Worm (Caenorhabditis elegans) whole organism, L2 larva: ENCODE measurements around the gene F46B3.15.

Experiments
- C34F6.9 ChIP-seq: fragments of 150-350 bp; optimal IDR thresholded peaks from 2 replicates; lab custom pipeline; 2014; ENCODE audit warnings: missing biosample characterization, missing genetic modification characterization
- F13H6.1 ChIP-seq: sonication (generic microtip); optimal IDR thresholded peaks from 2 replicates; lab custom pipeline; 2016; ENCODE audit warnings: missing genetic modification characterization, missing compliant biosample characterization
- R02D3.7 ChIP-seq: fragments of 150-350 bp; optimal IDR thresholded peaks from 2 replicates; lab custom pipeline; 2014; ENCODE audit warnings: missing biosample characterization, missing genetic modification characterization
- Y55F3AM.14 ChIP-seq: fragments of 200-800 bp; sonication (Bioruptor generic); optimal IDR thresholded peaks from 2 replicates; lab custom pipeline; 2018; ENCODE audit warnings: mild to moderate bottlenecking, missing genetic modification characterization, missing compliant biosample characterization
- ZK546.5 ChIP-seq: sonication (generic microtip); optimal IDR thresholded peaks from 2 replicates; lab custom pipeline; 2017; ENCODE audit warnings: missing biosample characterization, missing genetic modification characterization
- ama-1 ChIP-seq: fragments of 150-350 bp; optimal IDR thresholded peaks from 2 replicates; lab custom pipeline; 2018; ENCODE audit warnings: inconsistent platforms
- blmp-1 ChIP-seq: sonication (generic microtip); optimal IDR thresholded peaks from 2 replicates; lab custom pipeline; 2017; ENCODE audit warnings: missing genetic modification characterization, mild to moderate bottlenecking, missing compliant biosample characterization, antibody characterized with exemption, moderate library complexity; ENCODE audit not compliant: insufficient read depth
- ceh-16 ChIP-seq: fragments of 150-350 bp; optimal IDR thresholded peaks from 2 replicates; lab custom pipeline; 2014; ENCODE audit warnings: missing biosample characterization, missing genetic modification characterization
- crh-2 ChIP-seq: sonication (generic microtip); optimal IDR thresholded peaks from 2 replicates; lab custom pipeline; 2017; ENCODE audit warnings: missing biosample characterization, missing genetic modification characterization
- dmd-4 ChIP-seq: sonication (generic microtip); optimal IDR thresholded peaks from 2 replicates; lab custom pipeline; 2017; ENCODE audit warnings: missing biosample characterization, missing genetic modification characterization
- elt-1 ChIP-seq: fragments of 150-350 bp; optimal IDR thresholded peaks from 2 replicates; lab custom pipeline; 2014; ENCODE audit warnings: missing biosample characterization, missing genetic modification characterization
- elt-3 ChIP-seq: sonication (generic microtip); optimal IDR thresholded peaks from 2 replicates; lab custom pipeline; 2017; ENCODE audit warnings: missing biosample characterization, missing genetic modification characterization
- gmeb-1 ChIP-seq: fragments of 150-350 bp; optimal IDR thresholded peaks from 2 replicates; lab custom pipeline; 2014; ENCODE audit warnings: missing biosample characterization, missing genetic modification characterization
- lin-11 ChIP-seq: fragments of 150-350 bp; sonication (generic microtip); optimal IDR thresholded peaks from 2 replicates; lab custom pipeline; 2014; ENCODE audit warnings: missing biosample characterization, missing genetic modification characterization, inconsistent platforms, mixed read lengths
- lin-13 ChIP-seq: fragments of 150-350 bp; optimal IDR thresholded peaks from 2 replicates; lab custom pipeline; 2014; ENCODE audit warnings: missing biosample characterization, missing genetic modification reagents, missing genetic modification characterization
- mab-5 ChIP-seq: fragments of 150-350 bp; optimal IDR thresholded peaks from 2 replicates; lab custom pipeline; 2014; ENCODE audit warnings: missing biosample characterization, missing genetic modification characterization
- mbf-1 ChIP-seq: sonication (generic microtip); optimal IDR thresholded peaks from 2 replicates; lab custom pipeline; 2017; ENCODE audit warnings: missing biosample characterization, missing genetic modification characterization
- mdl-1 ChIP-seq, 2 experiments: fragments of 150-350 bp in 1 of 2; sonication (generic microtip) in 1 of 2; optimal IDR thresholded peaks; 2 replicates each; lab custom pipeline; 2017; ENCODE audit warnings: missing biosample characterization in 2 of 2, missing genetic modification characterization in 2 of 2
- nhr-10 ChIP-seq: sonication (generic microtip); optimal IDR thresholded peaks from 2 replicates; lab custom pipeline; 2017; ENCODE audit warnings: missing biosample characterization, missing genetic modification characterization
- nhr-11 ChIP-seq: fragments of 150-350 bp; optimal IDR thresholded peaks from 2 replicates; lab custom pipeline; 2014; ENCODE audit warnings: missing biosample characterization, missing genetic modification characterization
- nhr-12 ChIP-seq: fragments of 150-350 bp; optimal IDR thresholded peaks from 2 replicates; lab custom pipeline; 2014; ENCODE audit warnings: missing biosample characterization, missing genetic modification characterization
- nhr-21 ChIP-seq: fragments of 150-350 bp; optimal IDR thresholded peaks from 2 replicates; lab custom pipeline; 2014; ENCODE audit warnings: missing biosample characterization, missing genetic modification characterization
- nhr-23 ChIP-seq: fragments of 150-350 bp; optimal IDR thresholded peaks from 2 replicates; lab custom pipeline; 2014; ENCODE audit warnings: missing biosample characterization, missing genetic modification reagents, missing genetic modification characterization
- nhr-237 ChIP-seq: fragments of 150-350 bp; optimal IDR thresholded peaks from 2 replicates; lab custom pipeline; 2014; ENCODE audit warnings: missing biosample characterization, missing genetic modification characterization
- nhr-6 ChIP-seq: fragments of 150-350 bp; optimal IDR thresholded peaks from 2 replicates; lab custom pipeline; 2014; ENCODE audit warnings: missing biosample characterization, missing genetic modification characterization
- peb-1 ChIP-seq: fragments of 150-350 bp; optimal IDR thresholded peaks from 2 replicates; lab custom pipeline; 2014; ENCODE audit warnings: missing biosample characterization, missing genetic modification characterization
- sem-4 ChIP-seq: fragments of 150-350 bp; optimal IDR thresholded peaks from 2 replicates; lab custom pipeline; 2014; ENCODE audit warnings: missing biosample characterization, missing genetic modification reagents, missing genetic modification characterization
- skn-1 ChIP-seq: sonication (generic microtip); optimal IDR thresholded peaks from 2 replicates; lab custom pipeline; 2017; ENCODE audit warnings: missing biosample characterization, missing genetic modification characterization
- sma-9 ChIP-seq, 2 experiments: fragments of 150-350 bp in 1 of 2; sonication (generic microtip) in 1 of 2; optimal IDR thresholded peaks; 2 replicates each; lab custom pipeline; 2014 to 2016; ENCODE audit warnings: missing genetic modification characterization in 2 of 2, mild to moderate bottlenecking in 1 of 2, missing biosample characterization in 1 of 2, missing compliant biosample characterization in 1 of 2, missing genetic modification reagents in 1 of 2, moderate library complexity in 1 of 2
- unc-39 ChIP-seq: fragments of 150-350 bp; optimal IDR thresholded peaks from 2 replicates; lab custom pipeline; 2014; ENCODE audit warnings: missing biosample characterization, missing genetic modification characterization
- unc-55 ChIP-seq: fragments of 150-350 bp; sonication (generic microtip); optimal IDR thresholded peaks from 3 replicates; lab custom pipeline; 2014; ENCODE audit warnings: missing biosample characterization, missing genetic modification reagents, missing genetic modification characterization
- unc-62 ChIP-seq: fragments of 150-350 bp; optimal IDR thresholded peaks from 2 replicates; lab custom pipeline; 2014; ENCODE audit warnings: missing biosample characterization, missing genetic modification reagents, missing genetic modification characterization
- ztf-1 ChIP-seq: fragments of 200-800 bp; sonication (Bioruptor generic); conservative IDR thresholded peaks from 2 replicates; pipeline ENCODE4 v1.3.6; 2022; ENCODE audit warnings: missing genetic modification characterization, missing compliant biosample characterization
- ztf-11 ChIP-seq: sonication (generic microtip); optimal IDR thresholded peaks from 2 replicates; lab custom pipeline; 2017; ENCODE audit warnings: missing biosample characterization, missing genetic modification characterization
- ztf-4 ChIP-seq: fragments of 150-350 bp; optimal IDR thresholded peaks from 2 replicates; lab custom pipeline; 2014; ENCODE audit warnings: missing biosample characterization, missing genetic modification characterization

The F46B3.15 gene

ce11 chrV:20631255-20631654 is 2.3 kb downstream of the F46B3.15 start, which contains the start of gene F46B3.14:
TSS of gene F46B3.14 (minus strand) at chrV:20631355.
- TF ChIP-seq ztf-11 (no peak), dmd-4 (tag; lab: Kevin White, UChicago) (no peak), elt-1 (tag; lab: Kevin White, UChicago) (no peak), nhr-21 (tag; lab: Kevin White, UChicago) (no peak), Y55F3AM.14 (GFP tag; lab: Kevin White, UChicago) (no peak), mbf-1 (tag; lab: Kevin White, UChicago) (no peak), R02D3.7 (no peak), mab-5 (tag; lab: Kevin White, UChicago) (no peak), crh-2 (no peak)

ce11 chrV:20626043-20626761 is 7.3 kb downstream of the F46B3.15 start, which contains the start of the genes F46B3.9 and srz-18:
TSS of gene F46B3.9 (minus strand) at chrV:20626143.
TSS of gene srz-18 (plus strand) at chrV:20626711.
- TF ChIP-seq sem-4 (tag; lab: Kevin White, UChicago) (no peak), gmeb-1 (no peak), unc-39 (tag; lab: Kevin White, UChicago) (no peak), crh-2 (no peak), sma-9 (GFP tag; optimal IDR thresholded peaks at IDR 0.05; lab: Kevin White, UChicago) (no peak), sma-9 (tag; optimal IDR thresholded peaks at IDR 0.05; lab: Kevin White, UChicago) (no peak), lin-11 (no peak), F13H6.1 (tag; lab: Kevin White, UChicago) (no peak), nhr-10 (tag; lab: Kevin White, UChicago) (no peak), nhr-21 (tag; lab: Kevin White, UChicago) (no peak)

- TF ChIP-seq blmp-1 (tag; lab: Kevin White, UChicago) (no peak), ZK546.5 (tag; lab: Kevin White, UChicago) (no peak), ama-1 (lab: Kevin White, UChicago) (no peak), nhr-237 (tag; lab: Kevin White, UChicago) (no peak), nhr-10 (tag; lab: Kevin White, UChicago) (no peak), peb-1 (tag; lab: Kevin White, UChicago) (no peak), nhr-6 (tag; lab: Kevin White, UChicago) (no peak), nhr-12 (tag; lab: Kevin White, UChicago) (no peak), elt-1 (tag; lab: Kevin White, UChicago) (no peak), gmeb-1 (no peak), mbf-1 (tag; lab: Kevin White, UChicago) (no peak), unc-62 (GFP tag; lab: Kevin White, UChicago) (no peak), mab-5 (tag; lab: Kevin White, UChicago) (no peak), nhr-11 (tag; lab: Kevin White, UChicago) (no peak), ztf-4 (tag; lab: Kevin White, UChicago) (no peak), sem-4 (tag; lab: Kevin White, UChicago) (no peak), lin-13 (GFP tag; lab: Kevin White, UChicago) (no peak), ceh-16 (no peak), unc-55 (GFP tag; lab: Kevin White, UChicago) (no peak), nhr-21 (tag; lab: Kevin White, UChicago) (no peak)
- TF ChIP-seq, all 48 proteins: peak for 0
Measured at ce11 chrV:20625260-20625659, 8.3 kb downstream of the F46B3.15 start.

ce11 chrV:20623060-20623459 is 10.5 kb downstream of the F46B3.15 start, which contains the start of gene F46B3.8:
TSS of gene F46B3.8 (minus strand) at chrV:20623160.
- TF ChIP-seq nhr-6 (tag; lab: Kevin White, UChicago) (no peak), ZK546.5 (tag; lab: Kevin White, UChicago) (no peak), ztf-1 (no peak), mdl-1 (tag; optimal IDR thresholded peaks at IDR 0.05; lab: Kevin White, UChicago) (no peak), nhr-23 (tag; lab: Kevin White, UChicago) (no peak), blmp-1 (tag; lab: Kevin White, UChicago) (no peak), C34F6.9 (tag; lab: Kevin White, UChicago) (no peak), elt-3 (no peak), mab-5 (tag; lab: Kevin White, UChicago) (no peak), crh-2 (no peak), nhr-11 (tag; lab: Kevin White, UChicago) (no peak), skn-1 (no peak), ama-1 (lab: Kevin White, UChicago) (no peak)
